Worm (Caenorhabditis elegans) whole organism, L4/young adult: Measurements from ENCODE around the gene sri-36.
"Not testable (repeated sequence)": the region's sequence is repeated elsewhere in the genome, so short reads cannot be mapped to it uniquely, and the experiment has no call there.

ENCODE experiments used
- W03F9.2 ChIP-seq: fragments of 150-350 bp; optimal IDR thresholded peaks from 2 replicates; lab custom pipeline; 2014; ENCODE audit warnings: missing biosample characterization, missing genetic modification characterization
- dao-5 ChIP-seq: sonication (generic microtip); optimal IDR thresholded peaks from 2 replicates; lab custom pipeline; 2016; ENCODE audit warnings: missing genotype, missing genetic modification characterization, moderate library complexity, missing compliant biosample characterization
- him-1 ChIP-seq: sonication (generic microtip); optimal IDR thresholded peaks from 2 replicates; lab custom pipeline; 2016; ENCODE audit warnings: missing genotype, missing genetic modification reagents, missing genetic modification characterization, missing compliant biosample characterization

The sri-36 gene

ce11 chrII:2585493-2585892, at the start of gene sri-36:
Gene sri-36, minus strand, starts transcription at chrII:2585593.
- TF ChIP-seq W03F9.2 (tag; lab: Kevin White, UChicago) (no peak), dao-5 (tag; lab: Kevin White, UChicago) (no peak), him-1 (tag; lab: Kevin White, UChicago) (no peak)

ce11 chrII:2631169-2631568, 45.8 kb upstream of the sri-36 start, which contains the start of gene D2062.1:
Gene D2062.1, plus strand, starts transcription at chrII:2631469.
- TF ChIP-seq dao-5 (tag; lab: Kevin White, UChicago) = no peak
- no peak for TF ChIP-seq him-1 (tag; lab: Kevin White, UChicago)
- TF ChIP-seq W03F9.2 (tag; lab: Kevin White, UChicago) = no peak

- no peak for TF ChIP-seq dao-5 (tag; lab: Kevin White, UChicago)
- no peak for TF ChIP-seq him-1 (tag; lab: Kevin White, UChicago)
- TF ChIP-seq W03F9.2 (tag; lab: Kevin White, UChicago) = no peak
Observed at ce11 chrII:2629270-2629669, 43.9 kb upstream of the sri-36 start, which contains the start of gene sri-37. Gene sri-37, plus strand, starts transcription at chrII:2629570.

ce11 chrII:2628401-2628800, 43.0 kb upstream of the sri-36 start:
- TF ChIP-seq W03F9.2 (tag; lab: Kevin White, UChicago) (no peak), dao-5 (tag; lab: Kevin White, UChicago) (no peak), him-1 (tag; lab: Kevin White, UChicago) (no peak)

- TF ChIP-seq him-1 (tag; lab: Kevin White, UChicago) (no peak), W03F9.2 (tag; lab: Kevin White, UChicago) (no peak), dao-5 (tag; lab: Kevin White, UChicago) (no peak)
Observed at ce11 chrII:2627154-2627799, 41.9 kb upstream of the sri-36 start, which contains the start of gene sri-71. Gene sri-71, plus strand, starts transcription at chrII:2627749.

ce11 chrII:2624792-2625191, 39.4 kb upstream of the sri-36 start, which contains the start of gene lgc-28:
Gene lgc-28, plus strand, starts transcription at chrII:2625092.
- TF ChIP-seq dao-5 (tag; lab: Kevin White, UChicago) (no peak), W03F9.2 (tag; lab: Kevin White, UChicago) (no peak), him-1 (tag; lab: Kevin White, UChicago) (no peak)

ce11 chrII:2622936-2623452, 37.6 kb upstream of the sri-36 start, which contains the start of gene D2062.4:
Gene D2062.4, plus strand, starts transcription at chrII:2623402.
- not testable (repeated sequence) for TF ChIP-seq him-1, W03F9.2, dao-5 (tag; lab: Kevin White, UChicago)

ce11 chrII:2622480-2622879, 37.1 kb upstream of the sri-36 start, which contains the start of gene D2062.5:
Gene D2062.5, plus strand, starts transcription at chrII:2622780.
- TF ChIP-seq W03F9.2 (tag; lab: Kevin White, UChicago) = no peak
- TF ChIP-seq dao-5 (tag; lab: Kevin White, UChicago) = no peak
- TF ChIP-seq him-1 (tag; lab: Kevin White, UChicago) = no peak

- not testable (repeated sequence) for TF ChIP-seq dao-5, him-1, W03F9.2 (tag; lab: Kevin White, UChicago)
Observed at ce11 chrII:2619148-2619547, 33.8 kb upstream of the sri-36 start, which contains the start of gene msrp-6. Gene msrp-6, plus strand, starts transcription at chrII:2619448.

ce11 chrII:2616634-2617033, 31.2 kb upstream of the sri-36 start, which contains the start of gene msrp-5:
Gene msrp-5, plus strand, starts transcription at chrII:2616934.
- TF ChIP-seq W03F9.2, him-1, dao-5 (tag; lab: Kevin White, UChicago): not testable (repeated sequence)

ce11 chrII:2612278-2612677, 26.9 kb upstream of the sri-36 start, which contains the start of gene D2062.13:
Gene D2062.13, plus strand, starts transcription at chrII:2612578.
- TF ChIP-seq dao-5, him-1, W03F9.2 (tag; lab: Kevin White, UChicago): not testable (repeated sequence)

ce11 chrII:2611009-2611408, 25.6 kb upstream of the sri-36 start:
- TF ChIP-seq dao-5 (tag; lab: Kevin White, UChicago) (no peak), W03F9.2 (tag; lab: Kevin White, UChicago) (no peak), him-1 (tag; lab: Kevin White, UChicago) (no peak)
